Worm (Caenorhabditis elegans) whole organism, young adult: Measurements from ENCODE around the gene lap-1.

Experiments
- B0336.3 ChIP-seq: fragments of 200-800 bp; sonication (Bioruptor generic); IDR thresholded peaks from 2 replicates; pipeline ENCODE4 v1.3.6; 2022; ENCODE audit warnings: missing genetic modification characterization, missing compliant biosample characterization
- C17E4.6 ChIP-seq: fragments of 200-800 bp; sonication (Bioruptor generic); IDR thresholded peaks from 2 replicates; pipeline ENCODE4 v1.3.6; 2022; ENCODE audit warnings: missing genetic modification reagents, missing genetic modification characterization, missing compliant biosample characterization
- F10E7.11 ChIP-seq: sonication (generic microtip); optimal IDR thresholded peaks from 2 replicates; lab custom pipeline; 2017; ENCODE audit warnings: mild to moderate bottlenecking, missing genetic modification characterization, moderate library complexity, missing compliant biosample characterization
- F22D6.2 ChIP-seq: sonication (generic microtip); optimal IDR thresholded peaks from 2 replicates; lab custom pipeline; 2016; ENCODE audit warnings: mild to moderate bottlenecking, missing genetic modification characterization, missing compliant biosample characterization
- F52B5.7 ChIP-seq: sonication (generic microtip); optimal IDR thresholded peaks from 2 replicates; lab custom pipeline; 2016; ENCODE audit warnings: mild to moderate bottlenecking, missing genetic modification characterization, missing compliant biosample characterization
- F57A8.1 ChIP-seq: fragments of 200-800 bp; sonication (Bioruptor generic); optimal IDR thresholded peaks from 2 replicates; lab custom pipeline; 2018; ENCODE audit warnings: mild to moderate bottlenecking, missing genetic modification characterization, moderate library complexity, missing compliant biosample characterization
- K11D2.4 ChIP-seq: fragments of 200-800 bp; sonication (Bioruptor generic); IDR thresholded peaks from 2 replicates; pipeline ENCODE4 v1.3.6; 2022; ENCODE audit warnings: missing genetic modification reagents, missing genetic modification characterization, missing compliant biosample characterization
- Y53F4B.3 ChIP-seq: fragments of 200-800 bp; sonication (Bioruptor generic); IDR thresholded peaks from 2 replicates; pipeline ENCODE4 v1.3.6; 2022; ENCODE audit warnings: missing genetic modification reagents, missing genetic modification characterization, missing compliant biosample characterization
- Y53G8AR.9 ChIP-seq: fragments of 200-800 bp; sonication (Bioruptor generic); conservative IDR thresholded peaks from 2 replicates; pipeline ENCODE4 v1.3.6; 2022; ENCODE audit warnings: missing genetic modification reagents, missing genetic modification characterization, missing compliant biosample characterization
- Y67H2A.10 ChIP-seq: fragments of 200-800 bp; sonication (Bioruptor generic); conservative IDR thresholded peaks from 2 replicates; pipeline ENCODE4 v1.3.6; 2022; ENCODE audit warnings: missing genetic modification reagents, missing genetic modification characterization, missing compliant biosample characterization
- Y79H2A.3 ChIP-seq: fragments of 200-800 bp; sonication (Bioruptor generic); conservative IDR thresholded peaks from 2 replicates; pipeline ENCODE4 v1.3.6; 2022; ENCODE audit warnings: missing genetic modification reagents, missing genetic modification characterization, missing compliant biosample characterization
- aptf-2 ChIP-seq: fragments of 200-800 bp; sonication (Bioruptor generic); conservative IDR thresholded peaks from 2 replicates; pipeline ENCODE4 v1.3.6; 2022; ENCODE audit warnings: missing genetic modification reagents, missing genetic modification characterization, missing compliant biosample characterization
- atf-7 ChIP-seq: sonication (generic microtip); optimal IDR thresholded peaks from 2 replicates; lab custom pipeline; 2017; ENCODE audit warnings: mild to moderate bottlenecking, missing genetic modification characterization, missing compliant biosample characterization
- attf-5 ChIP-seq: fragments of 200-800 bp; sonication (Bioruptor generic); optimal IDR thresholded peaks from 2 replicates; lab custom pipeline; 2018; ENCODE audit warnings: mild to moderate bottlenecking, missing genetic modification characterization, missing compliant biosample characterization
- ccch-3 ChIP-seq: fragments of 200-800 bp; sonication (Bioruptor generic); optimal IDR thresholded peaks from 2 replicates; lab custom pipeline; 2018; ENCODE audit warnings: mild to moderate bottlenecking, missing genetic modification characterization, missing compliant biosample characterization
- cebp-1 ChIP-seq, 2 experiments: fragments of 200-800 bp in 1 of 2; sonication (Bioruptor generic) in 1 of 2; sonication (generic microtip) in 1 of 2; IDR thresholded peaks in 1 of 2; optimal IDR thresholded peaks in 1 of 2; 2 replicates each; pipeline versions ENCODE4 v1.3.6 to Lab custom; 2017 to 2022; ENCODE audit warnings: missing compliant biosample characterization in 2 of 2, missing genetic modification characterization in 2 of 2, mild to moderate bottlenecking in 1 of 2, missing genetic modification reagents in 1 of 2, moderate library complexity in 1 of 2
- ceh-27 ChIP-seq: fragments of 200-800 bp; sonication (Bioruptor generic); optimal IDR thresholded peaks from 2 replicates; lab custom pipeline; 2018; ENCODE audit warnings: mild to moderate bottlenecking, missing genetic modification characterization, moderate library complexity, missing compliant biosample characterization
- ceh-79 ChIP-seq: sonication (generic microtip); optimal IDR thresholded peaks from 2 replicates; lab custom pipeline; 2017; ENCODE audit warnings: mild to moderate bottlenecking, missing genetic modification characterization, missing compliant biosample characterization
- die-1 ChIP-seq: sonication (generic microtip); optimal IDR thresholded peaks from 2 replicates; lab custom pipeline; 2016; ENCODE audit warnings: missing genotype, mild to moderate bottlenecking, missing genetic modification characterization, missing compliant biosample characterization
- efl-1 ChIP-seq: fragments of 150-350 bp; optimal IDR thresholded peaks from 2 replicates; lab custom pipeline; 2014; ENCODE audit warnings: missing biosample characterization, missing genetic modification reagents, missing genetic modification characterization
- egrh-3 ChIP-seq: fragments of 200-800 bp; sonication (Bioruptor generic); IDR thresholded peaks from 2 replicates; pipeline ENCODE4 v1.3.6; 2022; ENCODE audit warnings: missing genetic modification reagents, missing genetic modification characterization, missing compliant biosample characterization
- gei-17 ChIP-seq: fragments of 200-800 bp; sonication (Bioruptor generic); optimal IDR thresholded peaks from 2 replicates; lab custom pipeline; 2018; ENCODE audit warnings: mild to moderate bottlenecking, missing genetic modification characterization, missing compliant biosample characterization
- hmg-1.2 ChIP-seq: fragments of 200-800 bp; sonication (Bioruptor generic); IDR thresholded peaks from 2 replicates; pipeline ENCODE4 v1.3.6; 2022; ENCODE audit warnings: missing genetic modification reagents, missing genetic modification characterization, missing compliant biosample characterization
- hmg-20 ChIP-seq: fragments of 200-800 bp; sonication (Bioruptor generic); IDR thresholded peaks from 2 replicates; pipeline ENCODE4 v1.3.6; 2022; ENCODE audit warnings: missing genetic modification reagents, missing genetic modification characterization, missing compliant biosample characterization
- hsf-1 ChIP-seq: fragments of 200-800 bp; sonication (Bioruptor generic); IDR thresholded peaks from 2 replicates; pipeline ENCODE4 v1.3.6; 2022; ENCODE audit warnings: missing genetic modification reagents, missing genetic modification characterization, missing compliant biosample characterization
- let-526 ChIP-seq: fragments of 200-800 bp; sonication (Bioruptor generic); IDR thresholded peaks from 2 replicates; pipeline ENCODE4 v1.3.6; 2022; ENCODE audit warnings: missing genetic modification reagents, missing genetic modification characterization, missing compliant biosample characterization
- let-607 ChIP-seq, 2 experiments: fragments of 200-800 bp in 1 of 2; sonication (Bioruptor generic) in 1 of 2; sonication (generic microtip) in 1 of 2; optimal IDR thresholded peaks; 2 replicates each; lab custom pipeline; 2016 to 2018; ENCODE audit warnings: mild to moderate bottlenecking in 2 of 2, missing compliant biosample characterization in 2 of 2, missing genetic modification characterization in 2 of 2, moderate library complexity in 2 of 2, missing genotype in 1 of 2
- lin-40 ChIP-seq: sonication (generic microtip); optimal IDR thresholded peaks from 2 replicates; lab custom pipeline; 2016; ENCODE audit warnings: missing genetic modification characterization, mild to moderate bottlenecking, missing compliant biosample characterization, missing genotype, missing genetic modification reagents
- madf-10 ChIP-seq: sonication (generic microtip); optimal IDR thresholded peaks from 2 replicates; lab custom pipeline; 2016; ENCODE audit warnings: mild to moderate bottlenecking, missing genetic modification characterization, missing compliant biosample characterization
- mes-4 ChIP-seq: sonication (generic microtip); optimal IDR thresholded peaks from 2 replicates; lab custom pipeline; 2016; ENCODE audit warnings: missing genotype, missing genetic modification characterization, missing compliant biosample characterization
- nfyb-1 ChIP-seq: fragments of 200-800 bp; sonication (Bioruptor generic); IDR thresholded peaks from 2 replicates; pipeline ENCODE4 v1.3.6; 2022; ENCODE audit warnings: missing genetic modification reagents, missing genetic modification characterization, missing compliant biosample characterization
- nhr-120 ChIP-seq: fragments of 200-800 bp; sonication (Bioruptor generic); IDR thresholded peaks from 2 replicates; pipeline ENCODE4 v1.3.6; 2022; ENCODE audit warnings: missing genetic modification characterization, missing compliant biosample characterization
- nhr-27 ChIP-seq: fragments of 200-800 bp; sonication (Bioruptor generic); optimal IDR thresholded peaks from 2 replicates; lab custom pipeline; 2018; ENCODE audit warnings: mild to moderate bottlenecking, missing genetic modification characterization, moderate library complexity, missing compliant biosample characterization
- nhr-90 ChIP-seq: sonication (generic microtip); optimal IDR thresholded peaks from 2 replicates; lab custom pipeline; 2016; ENCODE audit warnings: missing genotype, mild to moderate bottlenecking, missing genetic modification characterization, missing compliant biosample characterization
- pbrm-1 ChIP-seq: fragments of 200-800 bp; sonication (Bioruptor generic); IDR thresholded peaks from 2 replicates; pipeline ENCODE4 v1.3.6; 2022; ENCODE audit warnings: missing genetic modification reagents, missing genetic modification characterization, missing compliant biosample characterization
- rcor-1 ChIP-seq: fragments of 200-800 bp; sonication (Bioruptor generic); IDR thresholded peaks from 2 replicates; pipeline ENCODE4 v1.3.6; 2022; ENCODE audit warnings: missing genetic modification reagents, missing genetic modification characterization, missing compliant biosample characterization
- rec-8 ChIP-seq, 2 experiments: sonication (generic microtip); optimal IDR thresholded peaks; 2 replicates each; lab custom pipeline; 2016; ENCODE audit warnings: mild to moderate bottlenecking in 2 of 2, missing genetic modification characterization in 2 of 2, missing genetic modification reagents in 2 of 2, missing genotype in 2 of 2, missing biosample characterization in 1 of 2, missing compliant biosample characterization in 1 of 2, moderate library complexity in 1 of 2
- repo-1 ChIP-seq: sonication (generic microtip); optimal IDR thresholded peaks from 2 replicates; lab custom pipeline; 2017; ENCODE audit warnings: mild to moderate bottlenecking, missing genetic modification characterization, missing compliant biosample characterization
- snpc-1.1 ChIP-seq: sonication (generic microtip); optimal IDR thresholded peaks from 2 replicates; lab custom pipeline; 2017; ENCODE audit warnings: missing genetic modification characterization, mild to moderate bottlenecking, missing compliant biosample characterization, antibody characterized with exemption, moderate library complexity, missing genotype, missing genetic modification reagents; ENCODE audit not compliant: insufficient read depth
- xnd-1 ChIP-seq: sonication (generic microtip); optimal IDR thresholded peaks from 2 replicates; lab custom pipeline; 2016; ENCODE audit warnings: missing genotype, missing genetic modification reagents, missing genetic modification characterization, missing compliant biosample characterization
- zfh-2 ChIP-seq: fragments of 200-800 bp; sonication (Bioruptor generic); conservative IDR thresholded peaks from 2 replicates; pipeline ENCODE4 v1.3.6; 2022; ENCODE audit warnings: missing genetic modification reagents, missing genetic modification characterization, missing compliant biosample characterization
- ztf-22 ChIP-seq: fragments of 200-800 bp; sonication (Bioruptor generic); optimal IDR thresholded peaks from 2 replicates; lab custom pipeline; 2018; ENCODE audit warnings: mild to moderate bottlenecking, missing genetic modification characterization, moderate library complexity, missing compliant biosample characterization
- ztf-25 ChIP-seq: fragments of 200-800 bp; sonication (Bioruptor generic); IDR thresholded peaks from 2 replicates; pipeline ENCODE4 v1.3.6; 2022; ENCODE audit warnings: missing genetic modification reagents, missing genetic modification characterization, missing compliant biosample characterization
- ztf-26 ChIP-seq: sonication (generic microtip); optimal IDR thresholded peaks from 2 replicates; lab custom pipeline; 2017; ENCODE audit warnings: missing genetic modification characterization, missing compliant biosample characterization

The lap-1 gene

ce11 chrIII:8358213-8358672 is 43.5 kb downstream of the lap-1 start, which contains the start of the genes R05D3.8 and rfp-1 (continued):
- TF ChIP-seq let-526 (GFP tag; lab: Robert Waterston, UW) (no peak), Y53G8AR.9 (0 out of 2 replicates have a peak, but pooled peaks have one; percentile 50), aptf-2 (GFP tag; lab: Robert Waterston, UW) (no peak), hmg-1.2 (GFP tag; lab: Robert Waterston, UW) (peak; percentile 53; the same call in 1 of the 2 replicates), repo-1 (tag; lab: Kevin White, UChicago) (no peak)

ce11 chrIII:8356407-8356881 is 45.3 kb downstream of the lap-1 start:
- no peak for TF ChIP-seq F57A8.1
- peak; percentile 79 for TF ChIP-seq attf-5 (GFP tag; lab: Kevin White, UChicago)
- TF ChIP-seq pbrm-1 (GFP tag; lab: Robert Waterston, UW): no peak
- no peak for TF ChIP-seq ztf-22 (GFP tag; lab: Kevin White, UChicago)
- TF ChIP-seq lin-40 (tag; lab: Kevin White, UChicago): peak; percentile 57
- TF ChIP-seq C17E4.6: no peak
- TF ChIP-seq mes-4: no peak
- TF ChIP-seq let-607 (tag; optimal IDR thresholded peaks at IDR 0.05; lab: Kevin White, UChicago): peak in 1 of 2 experiments; percentile 44
- TF ChIP-seq ztf-25: no peak
- 0 out of 2 replicates have a peak, but pooled peaks have one; percentile 54 for TF ChIP-seq nfyb-1 (GFP tag; lab: Robert Waterston, UW)
- no peak for TF ChIP-seq F22D6.2 (tag; lab: Kevin White, UChicago)
- no peak for TF ChIP-seq Y53F4B.3 (GFP tag; lab: Robert Waterston, UW)
- TF ChIP-seq nhr-120 (GFP tag; lab: Robert Waterston, UW): no peak
- TF ChIP-seq ceh-27 (GFP tag; lab: Kevin White, UChicago): peak; percentile 65
- TF ChIP-seq F10E7.11 (tag; lab: Kevin White, UChicago): no peak
- peak; percentile 80; the same call in 1 of the 2 replicates for TF ChIP-seq hmg-1.2 (GFP tag; lab: Robert Waterston, UW)
- no peak for TF ChIP-seq ccch-3 (GFP tag; lab: Kevin White, UChicago)
- TF ChIP-seq K11D2.4 (GFP tag; lab: Robert Waterston, UW): no peak
- TF ChIP-seq efl-1 (GFP tag; lab: Kevin White, UChicago): no peak
- no peak; the same call in 1 of the 2 replicates for TF ChIP-seq hsf-1 (GFP tag; lab: Robert Waterston, UW)
- TF ChIP-seq ceh-79 (tag; lab: Kevin White, UChicago): no peak
- no peak for TF ChIP-seq let-526 (GFP tag; lab: Robert Waterston, UW)
- TF ChIP-seq Y79H2A.3: no peak
- TF ChIP-seq atf-7 (tag; lab: Kevin White, UChicago): no peak
- peak; percentile 43; the same call in 1 of the 2 replicates for TF ChIP-seq zfh-2 (GFP tag; lab: Robert Waterston, UW)
- no peak for TF ChIP-seq xnd-1 (tag; lab: Kevin White, UChicago)
- no peak for TF ChIP-seq nhr-27 (tag; lab: Kevin White, UChicago)
- TF ChIP-seq F52B5.7 (tag; lab: Kevin White, UChicago): no peak
- TF ChIP-seq snpc-1.1 (tag; lab: Kevin White, UChicago): no peak
- TF ChIP-seq nhr-90 (tag; lab: Kevin White, UChicago): no peak
- TF ChIP-seq cebp-1 (GFP tag; IDR thresholded peaks at IDR 0.05; lab: Robert Waterston, UW): no peak
- TF ChIP-seq cebp-1 (tag; optimal IDR thresholded peaks at IDR 0.05; lab: Kevin White, UChicago): peak; percentile 77
- TF ChIP-seq gei-17 (GFP tag; lab: Kevin White, UChicago): peak; percentile 8
- TF ChIP-seq ztf-26: peak; percentile 44
- peak; percentile 62; the same call in 1 of the 2 replicates for TF ChIP-seq B0336.3 (GFP tag; lab: Robert Waterston, UW)
- no peak for TF ChIP-seq rec-8 (tag; optimal IDR thresholded peaks at IDR 0.05; lab: Kevin White, UChicago)
- TF ChIP-seq die-1 (tag; lab: Kevin White, UChicago): peak; percentile 22
- peak; percentile 54 for TF ChIP-seq madf-10
- TF ChIP-seq hmg-20: no peak
- TF ChIP-seq Y67H2A.10 (GFP tag; lab: Robert Waterston, UW): no peak
- no peak for TF ChIP-seq rcor-1 (GFP tag; lab: Robert Waterston, UW)
- TF ChIP-seq egrh-3: 0 out of 2 replicates have a peak, but pooled peaks have one; percentile 16
- TF ChIP-seq repo-1 (tag; lab: Kevin White, UChicago): peak; percentile 34
